Worm (Caenorhabditis elegans) whole organism, young adult: ENCODE measurements around the gene ceh-28.

ENCODE experiments used
- B0261.1 ChIP-seq: sonication (generic microtip); optimal IDR thresholded peaks from 2 replicates; lab custom pipeline; 2016; ENCODE audit warnings: mild to moderate bottlenecking, missing genetic modification characterization, moderate library complexity, missing compliant biosample characterization
- D2030.7 ChIP-seq: fragments of 200-800 bp; sonication (Bioruptor generic); IDR thresholded peaks from 2 replicates; pipeline ENCODE4 v1.3.6; 2022; ENCODE audit warnings: missing genetic modification reagents, missing genetic modification characterization, missing compliant biosample characterization
- F55B11.4 ChIP-seq: sonication (generic microtip); optimal IDR thresholded peaks from 2 replicates; lab custom pipeline; 2016; ENCODE audit warnings: missing compliant biosample characterization, missing genetic modification characterization, borderline replicate concordance; ENCODE audit not compliant: insufficient read depth
- F57A8.1 ChIP-seq: fragments of 200-800 bp; sonication (Bioruptor generic); optimal IDR thresholded peaks from 2 replicates; lab custom pipeline; 2018; ENCODE audit warnings: mild to moderate bottlenecking, missing genetic modification characterization, moderate library complexity, missing compliant biosample characterization
- T26A5.8 ChIP-seq: sonication (generic microtip); optimal IDR thresholded peaks from 2 replicates; lab custom pipeline; 2016; ENCODE audit warnings: missing genetic modification characterization, missing compliant biosample characterization
- Y53F4B.3 ChIP-seq: fragments of 200-800 bp; sonication (Bioruptor generic); IDR thresholded peaks from 2 replicates; pipeline ENCODE4 v1.3.6; 2022; ENCODE audit warnings: missing genetic modification reagents, missing genetic modification characterization, missing compliant biosample characterization
- Y53G8AR.9 ChIP-seq: fragments of 200-800 bp; sonication (Bioruptor generic); conservative IDR thresholded peaks from 2 replicates; pipeline ENCODE4 v1.3.6; 2022; ENCODE audit warnings: missing genetic modification reagents, missing genetic modification characterization, missing compliant biosample characterization
- Y67H2A.10 ChIP-seq: fragments of 200-800 bp; sonication (Bioruptor generic); conservative IDR thresholded peaks from 2 replicates; pipeline ENCODE4 v1.3.6; 2022; ENCODE audit warnings: missing genetic modification reagents, missing genetic modification characterization, missing compliant biosample characterization
- Y79H2A.3 ChIP-seq: fragments of 200-800 bp; sonication (Bioruptor generic); conservative IDR thresholded peaks from 2 replicates; pipeline ENCODE4 v1.3.6; 2022; ENCODE audit warnings: missing genetic modification reagents, missing genetic modification characterization, missing compliant biosample characterization
- ama-1 ChIP-seq, 3 experiments: fragments of 150-350 bp in 1 of 3; sonication (generic microtip) in 2 of 3; optimal IDR thresholded peaks; 2 replicates each; lab custom pipeline; 2014 to 2018; ENCODE audit warnings: missing biosample characterization in 2 of 3, missing genetic modification characterization in 2 of 3, missing genetic modification reagents in 2 of 3
- aptf-2 ChIP-seq: fragments of 200-800 bp; sonication (Bioruptor generic); conservative IDR thresholded peaks from 2 replicates; pipeline ENCODE4 v1.3.6; 2022; ENCODE audit warnings: missing genetic modification reagents, missing genetic modification characterization, missing compliant biosample characterization
- atf-7 ChIP-seq: sonication (generic microtip); optimal IDR thresholded peaks from 2 replicates; lab custom pipeline; 2017; ENCODE audit warnings: mild to moderate bottlenecking, missing genetic modification characterization, missing compliant biosample characterization
- attf-6 ChIP-seq: fragments of 200-800 bp; sonication (Bioruptor generic); IDR thresholded peaks from 2 replicates; pipeline ENCODE4 v1.3.6; 2022; ENCODE audit warnings: missing genetic modification reagents, missing genetic modification characterization, missing compliant biosample characterization
- cebp-2 ChIP-seq: fragments of 200-800 bp; sonication (Bioruptor generic); IDR thresholded peaks from 2 replicates; pipeline ENCODE4 v1.3.6; 2022; ENCODE audit warnings: missing genetic modification characterization, missing compliant biosample characterization
- ceh-27 ChIP-seq: fragments of 200-800 bp; sonication (Bioruptor generic); optimal IDR thresholded peaks from 2 replicates; lab custom pipeline; 2018; ENCODE audit warnings: mild to moderate bottlenecking, missing genetic modification characterization, moderate library complexity, missing compliant biosample characterization
- ceh-40 ChIP-seq: fragments of 200-800 bp; sonication (Bioruptor generic); IDR thresholded peaks from 2 replicates; pipeline ENCODE4 v1.3.6; 2022; ENCODE audit warnings: missing genetic modification characterization, missing compliant biosample characterization
- dox-1 ChIP-seq: fragments of 200-800 bp; sonication (Bioruptor generic); IDR thresholded peaks from 2 replicates; pipeline ENCODE4 v1.3.6; 2022; ENCODE audit warnings: missing genetic modification reagents, missing genetic modification characterization, missing compliant biosample characterization
- efl-1 ChIP-seq: fragments of 150-350 bp; optimal IDR thresholded peaks from 2 replicates; lab custom pipeline; 2014; ENCODE audit warnings: missing biosample characterization, missing genetic modification reagents, missing genetic modification characterization
- egl-44 ChIP-seq: fragments of 200-800 bp; sonication (Bioruptor generic); IDR thresholded peaks from 2 replicates; pipeline ENCODE4 v1.3.6; 2022; ENCODE audit warnings: missing genetic modification reagents, missing genetic modification characterization, missing compliant biosample characterization
- ekl-4 ChIP-seq: fragments of 200-800 bp; sonication (Bioruptor generic); IDR thresholded peaks from 2 replicates; pipeline ENCODE4 v1.3.6; 2022; ENCODE audit warnings: missing genetic modification reagents, missing genetic modification characterization, missing compliant biosample characterization
- ets-4 ChIP-seq: fragments of 200-800 bp; sonication (Bioruptor generic); optimal IDR thresholded peaks from 2 replicates; lab custom pipeline; 2018; ENCODE audit warnings: mild to moderate bottlenecking, missing genetic modification characterization, missing compliant biosample characterization
- gei-17 ChIP-seq: fragments of 200-800 bp; sonication (Bioruptor generic); optimal IDR thresholded peaks from 2 replicates; lab custom pipeline; 2018; ENCODE audit warnings: mild to moderate bottlenecking, missing genetic modification characterization, missing compliant biosample characterization
- let-526 ChIP-seq: fragments of 200-800 bp; sonication (Bioruptor generic); IDR thresholded peaks from 2 replicates; pipeline ENCODE4 v1.3.6; 2022; ENCODE audit warnings: missing genetic modification reagents, missing genetic modification characterization, missing compliant biosample characterization
- lin-26 ChIP-seq: fragments of 200-800 bp; sonication (Bioruptor generic); IDR thresholded peaks from 2 replicates; pipeline ENCODE4 v1.3.6; 2022; ENCODE audit warnings: missing genetic modification reagents, missing genetic modification characterization, missing compliant biosample characterization
- lin-35 ChIP-seq, 3 experiments: fragments of 150-350 bp in 2 of 3; sonication (generic microtip) in 1 of 3; optimal IDR thresholded peaks; 2 replicates each; lab custom pipeline; 2014 to 2018; ENCODE audit warnings: missing biosample characterization in 3 of 3, missing genetic modification characterization in 3 of 3, missing genetic modification reagents in 3 of 3
- lin-40 ChIP-seq: sonication (generic microtip); optimal IDR thresholded peaks from 2 replicates; lab custom pipeline; 2016; ENCODE audit warnings: missing genetic modification characterization, mild to moderate bottlenecking, missing compliant biosample characterization, missing genotype, missing genetic modification reagents
- lsl-1 ChIP-seq: fragments of 200-800 bp; sonication (Bioruptor generic); optimal IDR thresholded peaks from 2 replicates; lab custom pipeline; 2018; ENCODE audit warnings: mild to moderate bottlenecking, missing genetic modification characterization, moderate library complexity, missing compliant biosample characterization
- lsy-27 ChIP-seq: sonication (generic microtip); optimal IDR thresholded peaks from 2 replicates; lab custom pipeline; 2017; ENCODE audit warnings: missing genetic modification characterization, mild to moderate bottlenecking, missing compliant biosample characterization, antibody characterized with exemption, missing genotype, borderline replicate concordance; ENCODE audit not compliant: insufficient read depth
- madf-10 ChIP-seq: sonication (generic microtip); optimal IDR thresholded peaks from 2 replicates; lab custom pipeline; 2016; ENCODE audit warnings: mild to moderate bottlenecking, missing genetic modification characterization, missing compliant biosample characterization
- madf-3 ChIP-seq: fragments of 200-800 bp; sonication (Bioruptor generic); IDR thresholded peaks from 2 replicates; pipeline ENCODE4 v1.3.6; 2022; ENCODE audit warnings: missing genetic modification reagents, missing genetic modification characterization, missing compliant biosample characterization
- madf-6 ChIP-seq: fragments of 200-800 bp; sonication (Bioruptor generic); IDR thresholded peaks from 2 replicates; pipeline ENCODE4 v1.3.6; 2022; ENCODE audit warnings: missing genetic modification reagents, missing genetic modification characterization, missing compliant biosample characterization
- mes-4 ChIP-seq: sonication (generic microtip); optimal IDR thresholded peaks from 2 replicates; lab custom pipeline; 2016; ENCODE audit warnings: missing genotype, missing genetic modification characterization, missing compliant biosample characterization
- mxl-1 ChIP-seq: sonication (generic microtip); optimal IDR thresholded peaks from 2 replicates; lab custom pipeline; 2016; ENCODE audit warnings: missing genetic modification characterization, missing compliant biosample characterization
- nhr-179 ChIP-seq: sonication (generic microtip); optimal IDR thresholded peaks from 2 replicates; lab custom pipeline; 2016; ENCODE audit warnings: mild to moderate bottlenecking, missing genetic modification characterization, missing compliant biosample characterization
- nhr-27 ChIP-seq: fragments of 200-800 bp; sonication (Bioruptor generic); optimal IDR thresholded peaks from 2 replicates; lab custom pipeline; 2018; ENCODE audit warnings: mild to moderate bottlenecking, missing genetic modification characterization, moderate library complexity, missing compliant biosample characterization
- snpc-1.1 ChIP-seq: sonication (generic microtip); optimal IDR thresholded peaks from 2 replicates; lab custom pipeline; 2017; ENCODE audit warnings: missing genetic modification characterization, mild to moderate bottlenecking, missing compliant biosample characterization, antibody characterized with exemption, moderate library complexity, missing genotype, missing genetic modification reagents; ENCODE audit not compliant: insufficient read depth
- snpc-1.3 ChIP-seq: sonication (generic microtip); optimal IDR thresholded peaks from 2 replicates; lab custom pipeline; 2017; ENCODE audit warnings: missing genetic modification characterization, mild to moderate bottlenecking, missing compliant biosample characterization, antibody characterized with exemption, moderate library complexity, missing genotype, missing genetic modification reagents; ENCODE audit not compliant: insufficient read depth
- snpc-3.4 ChIP-seq: sonication (generic microtip); optimal IDR thresholded peaks from 2 replicates; lab custom pipeline; 2017; ENCODE audit warnings: missing genetic modification characterization, mild to moderate bottlenecking, missing compliant biosample characterization, antibody characterized with exemption, moderate library complexity, missing genotype, missing genetic modification reagents
- somi-1 ChIP-seq: fragments of 200-800 bp; sonication (Bioruptor generic); optimal IDR thresholded peaks from 2 replicates; lab custom pipeline; 2018; ENCODE audit warnings: mild to moderate bottlenecking, missing genetic modification characterization, missing compliant biosample characterization
- tlf-1 ChIP-seq: fragments of 200-800 bp; sonication (Bioruptor generic); optimal IDR thresholded peaks from 2 replicates; lab custom pipeline; 2018; ENCODE audit warnings: mild to moderate bottlenecking, missing genetic modification characterization, missing compliant biosample characterization
- unc-130 ChIP-seq: sonication (generic microtip); optimal IDR thresholded peaks from 2 replicates; lab custom pipeline; 2016; ENCODE audit warnings: missing genetic modification reagents, missing genetic modification characterization, missing compliant biosample characterization
- zim-3 ChIP-seq: sonication (generic microtip); optimal IDR thresholded peaks from 2 replicates; lab custom pipeline; 2017; ENCODE audit warnings: mild to moderate bottlenecking, missing genetic modification characterization, moderate library complexity, missing compliant biosample characterization
- ztf-25 ChIP-seq: fragments of 200-800 bp; sonication (Bioruptor generic); IDR thresholded peaks from 2 replicates; pipeline ENCODE4 v1.3.6; 2022; ENCODE audit warnings: missing genetic modification reagents, missing genetic modification characterization, missing compliant biosample characterization
- ztf-26 ChIP-seq: sonication (generic microtip); optimal IDR thresholded peaks from 2 replicates; lab custom pipeline; 2017; ENCODE audit warnings: missing genetic modification characterization, missing compliant biosample characterization
- ztf-28 ChIP-seq: fragments of 200-800 bp; sonication (Bioruptor generic); IDR thresholded peaks from 2 replicates; pipeline ENCODE4 v1.3.6; 2022; ENCODE audit warnings: missing genetic modification reagents, missing genetic modification characterization, missing compliant biosample characterization

ceh-28 gene

DNA sequence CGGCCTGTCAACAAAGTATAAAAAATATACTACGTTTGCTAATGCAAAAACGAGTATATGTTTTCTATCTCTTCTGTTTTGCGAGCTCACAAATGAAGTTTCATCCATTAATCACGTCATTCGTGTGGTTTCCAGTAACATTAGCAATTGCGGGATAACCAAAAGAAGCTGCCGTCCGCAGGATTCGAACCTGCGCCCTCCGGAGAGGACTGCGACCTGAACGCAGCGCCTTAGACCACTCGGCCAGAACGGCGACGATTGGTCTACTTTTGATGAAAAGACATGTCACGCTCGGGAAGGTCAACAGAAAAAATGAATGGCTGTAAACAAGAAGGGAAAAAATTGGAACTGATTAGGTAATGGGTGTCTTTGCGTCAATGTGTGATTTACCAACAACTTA is 35.7 kb upstream of the ceh-28 start (continued):
- TF ChIP-seq ceh-40 (GFP tag; lab: Robert Waterston, UW) (peak; percentile 71; the same call in 1 of the 2 replicates), snpc-3.4 (tag; lab: Kevin White, UChicago) (peak; percentile 55), nhr-179 (peak; percentile 64), F55B11.4 (no peak), ztf-26 (no peak), lsy-27 (tag; lab: Kevin White, UChicago) (peak; percentile 69), let-526 (GFP tag; lab: Robert Waterston, UW) (no peak), madf-3 (GFP tag; lab: Robert Waterston, UW) (no peak), snpc-1.3 (peak; percentile 61), Y53G8AR.9 (GFP tag; lab: Robert Waterston, UW) (no peak), ets-4 (peak; percentile 45), ztf-28 (0 out of 2 replicates have a peak, but pooled peaks have one; percentile 29), snpc-1.1 (tag; lab: Kevin White, UChicago) (peak; percentile 43), attf-6 (GFP tag; lab: Robert Waterston, UW) (no peak), lsl-1 (GFP tag; lab: Kevin White, UChicago) (no peak), ztf-25 (0 out of 2 replicates have a peak, but pooled peaks have one; percentile 48), cebp-2 (peak; percentile 87; the same call in 1 of the 2 replicates), ama-1 (optimal IDR thresholded peaks at IDR 0.05; lab: Kevin White, UChicago) (no peak), ama-1 (GFP tag; optimal IDR thresholded peaks at IDR 0.05; lab: Kevin White, UChicago) (peak in 1 of 2 experiments; percentile 32), egl-44 (GFP tag; lab: Robert Waterston, UW) (peak; percentile 79), tlf-1 (GFP tag; lab: Kevin White, UChicago) (no peak), Y67H2A.10 (0 out of 2 replicates have a peak, but pooled peaks have one; percentile 20), madf-6 (GFP tag; lab: Robert Waterston, UW) (peak; percentile 69; the same call in 1 of the 2 replicates), ceh-27 (GFP tag; lab: Kevin White, UChicago) (no peak), dox-1 (GFP tag; lab: Robert Waterston, UW) (peak; percentile 87; the same call in 1 of the 2 replicates)

DNA sequence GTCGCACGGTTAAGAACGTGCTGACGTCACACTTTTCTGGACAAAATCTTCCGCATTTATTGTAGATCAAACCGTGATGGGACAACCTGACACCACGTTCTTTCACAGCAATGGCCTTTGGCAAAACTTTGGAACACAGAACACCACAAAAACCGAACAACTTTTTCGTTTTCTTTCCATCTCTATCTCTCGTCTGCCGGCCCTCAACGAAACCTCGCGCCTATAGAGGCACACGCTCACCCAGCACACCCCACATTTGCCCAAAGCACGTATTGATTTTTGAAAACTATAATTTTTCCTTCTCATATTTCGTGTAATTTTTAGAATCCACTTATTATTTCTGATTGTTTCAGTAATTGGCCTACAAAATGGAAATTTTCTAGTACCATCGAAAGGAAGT is 32.6 kb upstream of the ceh-28 start:
- TF ChIP-seq unc-130 (GFP tag; lab: Kevin White, UChicago): no peak
- no peak for TF ChIP-seq efl-1 (GFP tag; lab: Kevin White, UChicago)

DNA sequence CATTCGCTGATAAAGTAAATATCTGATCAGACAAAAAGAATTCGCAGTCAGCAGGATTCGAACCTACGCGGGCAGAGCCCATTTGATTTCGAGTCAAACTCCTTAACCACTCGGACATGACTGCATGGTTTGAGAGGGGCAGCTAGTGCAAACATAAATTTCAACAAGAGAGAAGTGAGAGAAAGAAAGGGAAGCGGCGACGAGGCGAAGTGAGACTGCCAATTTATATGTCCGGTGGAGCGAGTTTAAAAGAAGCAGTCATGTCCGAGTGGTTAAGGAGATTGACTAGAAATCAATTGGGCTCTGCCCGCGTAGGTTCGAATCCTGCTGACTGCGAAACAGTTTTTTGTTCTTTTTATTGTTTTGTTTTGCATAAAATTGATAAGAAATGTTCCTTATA is 28.1 kb upstream of the ceh-28 start:
- TF ChIP-seq ekl-4 (GFP tag; lab: Robert Waterston, UW) (peak; percentile 91), mxl-1 (tag; lab: Kevin White, UChicago) (peak; percentile 83), F57A8.1 (GFP tag; lab: Kevin White, UChicago) (peak; percentile 58), somi-1 (GFP tag; lab: Kevin White, UChicago) (peak; percentile 73), T26A5.8 (tag; lab: Kevin White, UChicago) (peak; percentile 91), egl-44 (GFP tag; lab: Robert Waterston, UW) (peak; percentile 75), nhr-27 (tag; lab: Kevin White, UChicago) (peak; percentile 85), madf-3 (GFP tag; lab: Robert Waterston, UW) (0 out of 2 replicates have a peak, but pooled peaks have one; percentile 62), mes-4 (tag; lab: Kevin White, UChicago) (peak; percentile 48), lin-26 (GFP tag; lab: Robert Waterston, UW) (peak; percentile 96), Y79H2A.3 (GFP tag; lab: Robert Waterston, UW) (peak; percentile 79), Y53F4B.3 (GFP tag; lab: Robert Waterston, UW) (peak; percentile 47; the same call in 1 of the 2 replicates), gei-17 (GFP tag; lab: Kevin White, UChicago) (peak; percentile 84), lin-40 (tag; lab: Kevin White, UChicago) (peak; percentile 95), B0261.1 (tag; lab: Kevin White, UChicago) (peak; percentile 100), atf-7 (tag; lab: Kevin White, UChicago) (peak; percentile 74), madf-10 (tag; lab: Kevin White, UChicago) (peak; percentile 87), zim-3 (tag; lab: Kevin White, UChicago) (peak; percentile 96), dox-1 (GFP tag; lab: Robert Waterston, UW) (peak; percentile 96), lin-35 (GFP tag; optimal IDR thresholded peaks at IDR 0.05; lab: Kevin White, UChicago) (peak in 1 of 3 experiments; percentile 72), D2030.7 (peak; percentile 89), ceh-27 (GFP tag; lab: Kevin White, UChicago) (peak; percentile 87), aptf-2 (GFP tag; lab: Robert Waterston, UW) (0 out of 2 replicates have a peak, but pooled peaks have one; percentile 41)
